Worm (Caenorhabditis elegans) whole organism, L2 larva: Measurements from ENCODE around the gene Y37E11AL.1.

Experiments used
- C34F6.9 ChIP-seq: fragments of 150-350 bp; optimal IDR thresholded peaks from 2 replicates; lab custom pipeline; 2014; ENCODE audit warnings: missing biosample characterization, missing genetic modification characterization
- F13H6.1 ChIP-seq: sonication (generic microtip); optimal IDR thresholded peaks from 2 replicates; lab custom pipeline; 2016; ENCODE audit warnings: missing genetic modification characterization, missing compliant biosample characterization
- ZK546.5 ChIP-seq: sonication (generic microtip); optimal IDR thresholded peaks from 2 replicates; lab custom pipeline; 2017; ENCODE audit warnings: missing biosample characterization, missing genetic modification characterization
- aly-2 ChIP-seq: fragments of 150-350 bp; optimal IDR thresholded peaks from 2 replicates; lab custom pipeline; 2014; ENCODE audit warnings: missing biosample characterization, missing genetic modification characterization
- ceh-16 ChIP-seq: fragments of 150-350 bp; optimal IDR thresholded peaks from 2 replicates; lab custom pipeline; 2014; ENCODE audit warnings: missing biosample characterization, missing genetic modification characterization
- ceh-82 ChIP-seq: fragments of 150-350 bp; optimal IDR thresholded peaks from 2 replicates; lab custom pipeline; 2014; ENCODE audit warnings: missing biosample characterization, missing genetic modification characterization
- fos-1 ChIP-seq: fragments of 150-350 bp; optimal IDR thresholded peaks from 2 replicates; lab custom pipeline; 2014; ENCODE audit warnings: missing biosample characterization, missing genetic modification characterization
- gmeb-1 ChIP-seq: fragments of 150-350 bp; optimal IDR thresholded peaks from 2 replicates; lab custom pipeline; 2014; ENCODE audit warnings: missing biosample characterization, missing genetic modification characterization
- lsy-2 ChIP-seq, 2 experiments: fragments of 150-350 bp in 1 of 2; sonication (generic microtip) in 1 of 2; optimal IDR thresholded peaks; 2 replicates each; lab custom pipeline; 2014 to 2017; ENCODE audit warnings: missing biosample characterization in 2 of 2, missing genetic modification characterization in 2 of 2
- mab-5 ChIP-seq: fragments of 150-350 bp; optimal IDR thresholded peaks from 2 replicates; lab custom pipeline; 2014; ENCODE audit warnings: missing biosample characterization, missing genetic modification characterization
- mbf-1 ChIP-seq: sonication (generic microtip); optimal IDR thresholded peaks from 2 replicates; lab custom pipeline; 2017; ENCODE audit warnings: missing biosample characterization, missing genetic modification characterization
- nhr-10 ChIP-seq: sonication (generic microtip); optimal IDR thresholded peaks from 2 replicates; lab custom pipeline; 2017; ENCODE audit warnings: missing biosample characterization, missing genetic modification characterization
- nhr-11 ChIP-seq: fragments of 150-350 bp; optimal IDR thresholded peaks from 2 replicates; lab custom pipeline; 2014; ENCODE audit warnings: missing biosample characterization, missing genetic modification characterization
- nhr-12 ChIP-seq: fragments of 150-350 bp; optimal IDR thresholded peaks from 2 replicates; lab custom pipeline; 2014; ENCODE audit warnings: missing biosample characterization, missing genetic modification characterization
- nhr-129 ChIP-seq: fragments of 150-350 bp; optimal IDR thresholded peaks from 2 replicates; lab custom pipeline; 2014; ENCODE audit warnings: missing biosample characterization, missing genetic modification characterization
- nhr-23 ChIP-seq: fragments of 150-350 bp; optimal IDR thresholded peaks from 2 replicates; lab custom pipeline; 2014; ENCODE audit warnings: missing biosample characterization, missing genetic modification reagents, missing genetic modification characterization
- nhr-25 ChIP-seq: fragments of 150-350 bp; sonication (generic microtip); optimal IDR thresholded peaks from 3 replicates; lab custom pipeline; 2014; ENCODE audit warnings: missing biosample characterization, missing genetic modification characterization
- skn-1 ChIP-seq: sonication (generic microtip); optimal IDR thresholded peaks from 2 replicates; lab custom pipeline; 2017; ENCODE audit warnings: missing biosample characterization, missing genetic modification characterization
- sma-3 ChIP-seq: sonication (generic microtip); optimal IDR thresholded peaks from 2 replicates; lab custom pipeline; 2016; ENCODE audit warnings: missing genetic modification reagents, missing genetic modification characterization, missing compliant biosample characterization
- sma-9 ChIP-seq, 2 experiments: fragments of 150-350 bp in 1 of 2; sonication (generic microtip) in 1 of 2; optimal IDR thresholded peaks; 2 replicates each; lab custom pipeline; 2014 to 2016; ENCODE audit warnings: missing genetic modification characterization in 2 of 2, mild to moderate bottlenecking in 1 of 2, missing biosample characterization in 1 of 2, missing compliant biosample characterization in 1 of 2, missing genetic modification reagents in 1 of 2, moderate library complexity in 1 of 2
- unc-55 ChIP-seq: fragments of 150-350 bp; sonication (generic microtip); optimal IDR thresholded peaks from 3 replicates; lab custom pipeline; 2014; ENCODE audit warnings: missing biosample characterization, missing genetic modification reagents, missing genetic modification characterization
- unc-62 ChIP-seq: fragments of 150-350 bp; optimal IDR thresholded peaks from 2 replicates; lab custom pipeline; 2014; ENCODE audit warnings: missing biosample characterization, missing genetic modification reagents, missing genetic modification characterization
- zag-1 ChIP-seq: fragments of 150-350 bp; optimal IDR thresholded peaks from 2 replicates; lab custom pipeline; 2014; ENCODE audit warnings: missing biosample characterization, missing genetic modification characterization
- ztf-11 ChIP-seq: sonication (generic microtip); optimal IDR thresholded peaks from 2 replicates; lab custom pipeline; 2017; ENCODE audit warnings: missing biosample characterization, missing genetic modification characterization

Y37E11AL.1 gene

DNA sequence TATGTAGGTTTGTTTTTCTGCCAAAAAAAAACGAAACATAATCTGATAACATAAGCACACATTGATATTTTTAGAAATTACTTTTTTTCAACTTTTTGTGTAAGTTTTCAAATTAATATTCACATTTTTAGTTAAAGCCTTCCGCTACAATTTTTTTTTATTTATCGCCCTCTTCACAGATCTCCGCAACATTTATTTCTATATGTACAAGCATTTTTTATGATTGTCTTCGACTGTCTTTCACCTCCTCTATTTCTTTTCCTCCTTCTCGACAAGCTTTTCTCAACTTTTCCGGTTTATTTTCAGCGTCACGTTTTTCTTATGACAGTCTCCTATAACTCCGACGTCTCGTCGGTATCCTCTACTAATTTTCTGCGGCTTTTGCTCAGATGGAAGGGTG is 46.6 kb downstream of the Y37E11AL.1 start, which contains the start of gene best-20:
Gene best-20, plus strand, starts transcription at position 301 of the 400 bp plus-strand sequence.
- TF ChIP-seq aly-2 (tag; lab: Kevin White, UChicago) (no peak), unc-55 (GFP tag; lab: Kevin White, UChicago) (no peak), ceh-82 (tag; lab: Kevin White, UChicago) (no peak), nhr-23 (tag; lab: Kevin White, UChicago) (no peak), fos-1 (tag; lab: Kevin White, UChicago) (no peak), lsy-2 (tag; optimal IDR thresholded peaks at IDR 0.05; lab: Kevin White, UChicago) (no peak), nhr-11 (tag; lab: Kevin White, UChicago) (no peak)

DNA sequence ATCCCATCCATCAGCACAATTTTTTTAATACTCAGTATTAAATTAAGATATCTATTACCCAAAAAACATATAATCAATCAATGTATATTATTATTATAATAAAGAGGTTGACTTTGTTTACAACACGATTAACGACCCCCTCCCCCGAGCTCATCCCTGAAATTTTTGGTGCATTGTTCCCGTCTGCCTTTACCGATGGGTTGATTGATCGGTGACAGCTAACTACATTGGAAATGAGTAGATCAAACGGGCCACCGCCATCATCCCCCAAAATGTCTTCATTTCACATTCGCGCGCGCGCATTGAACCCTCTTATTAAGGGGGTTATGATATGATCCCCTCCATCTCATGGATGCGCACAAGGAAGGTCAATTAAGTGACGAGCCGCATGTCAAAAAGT is 50.5 kb downstream of the Y37E11AL.1 start:
- TF ChIP-seq aly-2 (tag; lab: Kevin White, UChicago) (no peak), nhr-129 (tag; lab: Kevin White, UChicago) (no peak), sma-3 (GFP tag; lab: Kevin White, UChicago) (no peak), nhr-11 (tag; lab: Kevin White, UChicago) (no peak), fos-1 (tag; lab: Kevin White, UChicago) (no peak), mab-5 (no peak), C34F6.9 (tag; lab: Kevin White, UChicago) (no peak), unc-62 (no peak), skn-1 (tag; lab: Kevin White, UChicago) (no peak), ceh-82 (tag; lab: Kevin White, UChicago) (no peak), nhr-12 (tag; lab: Kevin White, UChicago) (no peak), ztf-11 (tag; lab: Kevin White, UChicago) (no peak), ceh-16 (tag; lab: Kevin White, UChicago) (no peak), nhr-10 (tag; lab: Kevin White, UChicago) (no peak), unc-55 (GFP tag; lab: Kevin White, UChicago) (no peak), zag-1 (tag; lab: Kevin White, UChicago) (no peak), ZK546.5 (tag; lab: Kevin White, UChicago) (no peak)

DNA sequence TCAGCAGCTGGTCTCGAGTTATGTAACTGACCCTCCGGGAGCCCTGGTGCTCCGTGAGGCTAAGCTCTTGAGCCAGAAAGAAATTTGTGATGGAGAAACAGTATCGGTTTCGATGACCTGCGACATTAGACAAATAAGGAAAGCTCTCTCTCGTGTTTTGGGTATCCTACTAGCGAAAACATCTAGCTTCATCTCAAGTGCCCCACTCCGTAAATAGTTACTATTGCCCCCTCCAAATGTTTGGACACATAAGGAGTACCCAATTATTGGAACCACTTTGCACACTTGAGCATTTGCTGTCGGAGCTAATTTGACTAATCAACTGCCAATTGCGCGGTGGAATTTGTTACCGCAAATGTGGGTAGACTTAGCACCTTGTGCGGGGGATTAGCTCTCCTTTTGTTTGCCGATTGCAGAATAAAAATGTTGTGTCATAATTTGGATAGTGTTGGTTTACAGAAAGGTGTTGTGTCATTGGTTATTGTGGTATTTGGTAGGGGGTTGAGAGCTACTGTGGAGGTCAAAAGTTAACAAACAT is 54.8 kb downstream of the Y37E11AL.1 start:
- TF ChIP-seq mbf-1: no peak
- no peak for TF ChIP-seq sma-9 (GFP tag; optimal IDR thresholded peaks at IDR 0.05; lab: Kevin White, UChicago)
- no peak for TF ChIP-seq sma-9 (tag; optimal IDR thresholded peaks at IDR 0.05; lab: Kevin White, UChicago)
- no peak for TF ChIP-seq gmeb-1
- no peak for TF ChIP-seq lsy-2 (tag; optimal IDR thresholded peaks at IDR 0.05; lab: Kevin White, UChicago)
- TF ChIP-seq nhr-25 (tag; lab: Kevin White, UChicago): no peak
- no peak for TF ChIP-seq fos-1 (tag; lab: Kevin White, UChicago)
- no peak for TF ChIP-seq F13H6.1
- TF ChIP-seq nhr-23 (tag; lab: Kevin White, UChicago): no peak
- no peak for TF ChIP-seq ceh-16 (tag; lab: Kevin White, UChicago)
